4 worm cellular contexts compared by ENCODE assay signal in genomic region chrV:14523788-14524582, ce11.
TF ChIP-seq lines count a peak whose summit lies in the region.

Gene ril-1, minus strand, starts transcription at chrV:14524129.

TF ChIP-seq in whole organism, L2 larva, 48 proteins besides CTCF, POLR2A, EP300 and RAD21 (continued from another document):
- peak; percentile 56 for TF ChIP-seq nhr-25 (tag; optimal IDR thresholded peaks at IDR 0.05; lab: Kevin White, UChicago)
- TF ChIP-seq snpc-4 (tag; optimal IDR thresholded peaks at IDR 0.05; lab: Kevin White, UChicago): peak; percentile 16
- TF ChIP-seq sem-4 (tag; optimal IDR thresholded peaks at IDR 0.05; lab: Kevin White, UChicago): no peak
- TF ChIP-seq unc-55 (GFP tag; optimal IDR thresholded peaks at IDR 0.05; lab: Kevin White, UChicago): peak; percentile 74
- peak; percentile 34 for TF ChIP-seq nhr-129 (tag; optimal IDR thresholded peaks at IDR 0.05; lab: Kevin White, UChicago)
- TF ChIP-seq blmp-1 (tag; optimal IDR thresholded peaks at IDR 0.05; lab: Kevin White, UChicago; ENCODE audit: insufficient read depth): no peak
- TF ChIP-seq alr-1 (tag; optimal IDR thresholded peaks at IDR 0.05; lab: Kevin White, UChicago): no peak
- TF ChIP-seq nhr-77 (tag; optimal IDR thresholded peaks at IDR 0.05; lab: Kevin White, UChicago): no peak
- TF ChIP-seq lin-13 (GFP tag; optimal IDR thresholded peaks at IDR 0.05; lab: Kevin White, UChicago): peak; percentile 20
TF ChIP-seq in whole organism, L2 larva: peak in this region for 14.

TF ChIP-seq in whole organism, L4 larva, 104 proteins besides CTCF, POLR2A, EP300 and RAD21 (continued from another document):
- TF ChIP-seq ama-1 (optimal IDR thresholded peaks at IDR 0.05; lab: Kevin White, UChicago) (no peak), mep-1 (tag; optimal IDR thresholded peaks at IDR 0.05; lab: Kevin White, UChicago) (peak; percentile 75), set-16 (GFP tag; IDR thresholded peaks at IDR 0.05; lab: Robert Waterston, UW) (no peak), aly-2 (tag; optimal IDR thresholded peaks at IDR 0.05; lab: Kevin White, UChicago) (no peak), nhr-10 (tag; optimal IDR thresholded peaks at IDR 0.05; lab: Kevin White, UChicago) (no peak), hlh-30 (tag; optimal IDR thresholded peaks at IDR 0.05; lab: Kevin White, UChicago; ENCODE audit: insufficient read depth) (peak; percentile 35), php-3 (GFP tag; IDR thresholded peaks at IDR 0.05; lab: Robert Waterston, UW) (no peak), pqm-1 (tag; optimal IDR thresholded peaks at IDR 0.05; lab: Kevin White, UChicago) (no peak), unc-62 (GFP tag; optimal IDR thresholded peaks at IDR 0.05 in 1 of 2; lab: Kevin White, UChicago) (no peak), unc-62 (tag; optimal IDR thresholded peaks at IDR 0.05; lab: Kevin White, UChicago) (no peak), madf-5 (GFP tag; IDR thresholded peaks at IDR 0.05; lab: Robert Waterston, UW) (no peak), ZK546.5 (tag; optimal IDR thresholded peaks at IDR 0.05; lab: Kevin White, UChicago) (no peak), pha-4 (GFP tag; IDR thresholded peaks at IDR 0.05; lab: Robert Waterston, UW) (no peak), pha-4 (tag; optimal IDR thresholded peaks at IDR 0.05; lab: Kevin White, UChicago) (no peak), mxl-3 (GFP tag; optimal IDR thresholded peaks at IDR 0.05; lab: Kevin White, UChicago) (peak; percentile 6), unc-39 (tag; optimal IDR thresholded peaks at IDR 0.05; lab: Kevin White, UChicago) (no peak)
TF ChIP-seq in whole organism, L4 larva: peak in this region for 16.

TF ChIP-seq in whole organism, late embryonic, 69 proteins besides CTCF, POLR2A, EP300 and RAD21 (continued from another document):
- TF ChIP-seq ceh-30 (tag; optimal IDR thresholded peaks at IDR 0.05; lab: Kevin White, UChicago) (no peak), unc-3 (GFP tag; conservative IDR thresholded peaks at IDR 0.05; lab: Robert Waterston, UW) (no peak), unc-3 (tag; optimal IDR thresholded peaks at IDR 0.05; lab: Kevin White, UChicago) (peak; percentile 1), ceh-24 (tag; optimal IDR thresholded peaks at IDR 0.05; lab: Kevin White, UChicago) (no peak), hlh-6 (tag; optimal IDR thresholded peaks at IDR 0.05; lab: Kevin White, UChicago) (no peak), unc-42 (tag; optimal IDR thresholded peaks at IDR 0.05; lab: Kevin White, UChicago) (no peak), fkh-10 (GFP tag; optimal IDR thresholded peaks at IDR 0.05; lab: Kevin White, UChicago) (no peak), K09A11.1 (tag; optimal IDR thresholded peaks at IDR 0.05; lab: Kevin White, UChicago; ENCODE audit: insufficient read depth) (peak; percentile 69), ceh-14 (tag; optimal IDR thresholded peaks at IDR 0.05; lab: Kevin White, UChicago) (peak; percentile 8), C38D4.7 (GFP tag; optimal IDR thresholded peaks at IDR 0.05; lab: Kevin White, UChicago) (peak; percentile 33)

TF ChIP-seq in whole organism, mixed stage, embryonic, 35 proteins besides CTCF, POLR2A, EP300 and RAD21 (continued from another document):
- TF ChIP-seq cnd-1 (tag; optimal IDR thresholded peaks at IDR 0.05; lab: Kevin White, UChicago): peak; percentile 28
- no peak for TF ChIP-seq lin-32 (GFP tag; optimal IDR thresholded peaks at IDR 0.05; lab: Kevin White, UChicago)
- TF ChIP-seq nhr-76 (tag; optimal IDR thresholded peaks at IDR 0.05; lab: Kevin White, UChicago): no peak
- TF ChIP-seq mls-2 (tag; optimal IDR thresholded peaks at IDR 0.05; lab: Kevin White, UChicago): no peak
- TF ChIP-seq flh-1 (GFP tag; optimal IDR thresholded peaks at IDR 0.05; lab: Kevin White, UChicago): peak; percentile 1
TF ChIP-seq in whole organism, mixed stage, embryonic: peak in this region for 13.
